Worm (Caenorhabditis elegans) whole organism, L4 larva: Measurements from ENCODE around the gene R02E12.12.

ENCODE experiments used
- F10B5.3 ChIP-seq: sonication (generic microtip); optimal IDR thresholded peaks from 2 replicates; lab custom pipeline; 2016; ENCODE audit warnings: mild to moderate bottlenecking, missing genetic modification characterization, missing compliant biosample characterization
- F37D6.2 ChIP-seq: sonication (generic microtip); optimal IDR thresholded peaks from 2 replicates; lab custom pipeline; 2016; ENCODE audit warnings: mild to moderate bottlenecking, missing genetic modification characterization, missing compliant biosample characterization
- R02D3.7 ChIP-seq: fragments of 150-350 bp; sonication (generic microtip); optimal IDR thresholded peaks from 3 replicates; lab custom pipeline; 2014; ENCODE audit warnings: missing biosample characterization, missing genetic modification characterization
- T26A8.4 ChIP-seq: fragments of 200-800 bp; sonication (Bioruptor generic); IDR thresholded peaks from 2 replicates; pipeline ENCODE4 v1.3.6; 2022; ENCODE audit warnings: missing genetic modification characterization, missing compliant biosample characterization
- Y5F2A.4 ChIP-seq: fragments of 200-800 bp; sonication (Bioruptor generic); optimal IDR thresholded peaks from 2 replicates; lab custom pipeline; 2018; ENCODE audit warnings: mild to moderate bottlenecking, missing genetic modification characterization, missing compliant biosample characterization
- ZK337.2 ChIP-seq: fragments of 200-800 bp; sonication (Bioruptor generic); IDR thresholded peaks from 2 replicates; pipeline ENCODE4 v1.3.6; 2022; ENCODE audit warnings: missing genetic modification reagents, missing genetic modification characterization, missing compliant biosample characterization
- ZK546.5 ChIP-seq, 2 experiments: sonication (generic microtip); optimal IDR thresholded peaks; 2 replicates each; lab custom pipeline; 2017; ENCODE audit warnings: missing biosample characterization in 2 of 2, missing genetic modification characterization in 2 of 2
- aha-1 ChIP-seq: fragments of 150-350 bp; peaks from one replicate; lab custom pipeline; 2014; ENCODE audit warnings: missing biosample characterization, missing genetic modification characterization
- ceh-20 ChIP-seq: fragments of 200-800 bp; sonication (Bioruptor generic); IDR thresholded peaks from 2 replicates; pipeline ENCODE4 v1.3.6; 2022; ENCODE audit warnings: missing genetic modification reagents, missing genetic modification characterization, missing compliant biosample characterization
- ceh-62 ChIP-seq: sonication (generic microtip); optimal IDR thresholded peaks from 2 replicates; lab custom pipeline; 2017; ENCODE audit warnings: missing biosample characterization, missing genetic modification characterization
- ctbp-1 ChIP-seq: fragments of 200-800 bp; sonication (Bioruptor generic); IDR thresholded peaks from 2 replicates; pipeline ENCODE4 v1.3.6; 2022; ENCODE audit warnings: missing genetic modification reagents, missing genetic modification characterization, missing compliant biosample characterization
- daf-19 ChIP-seq: fragments of 200-800 bp; sonication (Bioruptor generic); conservative IDR thresholded peaks from 2 replicates; pipeline ENCODE4 v1.3.6; 2022; ENCODE audit warnings: missing genetic modification characterization, missing compliant biosample characterization
- daf-8 ChIP-seq: fragments of 200-800 bp; sonication (Bioruptor generic); IDR thresholded peaks from 2 replicates; pipeline ENCODE4 v1.3.6; 2022; ENCODE audit warnings: missing genetic modification characterization, missing compliant biosample characterization
- dmd-8 ChIP-seq: fragments of 200-800 bp; sonication (Bioruptor generic); IDR thresholded peaks from 2 replicates; pipeline ENCODE4 v1.3.6; 2022; ENCODE audit warnings: missing genetic modification characterization, missing compliant biosample characterization
- dpl-1 ChIP-seq: fragments of 150-350 bp; optimal IDR thresholded peaks from 2 replicates; lab custom pipeline; 2014; ENCODE audit warnings: missing biosample characterization, missing genetic modification reagents, missing genetic modification characterization
- fkh-10 ChIP-seq: fragments of 150-350 bp; optimal IDR thresholded peaks from 2 replicates; lab custom pipeline; 2014; ENCODE audit warnings: missing biosample characterization, missing genetic modification reagents, missing genetic modification characterization
- gei-8 ChIP-seq: fragments of 200-800 bp; sonication (Bioruptor generic); optimal IDR thresholded peaks from 2 replicates; lab custom pipeline; 2018; ENCODE audit warnings: mild to moderate bottlenecking, missing genetic modification characterization, missing compliant biosample characterization
- hif-1 ChIP-seq, 2 experiments: sonication (generic microtip); optimal IDR thresholded peaks; 2 replicates each; lab custom pipeline; 2016 to 2017; ENCODE audit warnings: missing compliant biosample characterization in 2 of 2, missing genetic modification characterization in 2 of 2, missing genetic modification reagents in 2 of 2, missing genotype in 2 of 2, mild to moderate bottlenecking in 1 of 2
- hlh-30 ChIP-seq: sonication (generic microtip); optimal IDR thresholded peaks from 2 replicates; lab custom pipeline; 2017; ENCODE audit warnings: antibody characterized with exemption, mild to moderate bottlenecking, missing genetic modification characterization, missing compliant biosample characterization; ENCODE audit not compliant: insufficient read depth
- jun-1 ChIP-seq: fragments of 150-350 bp; optimal IDR thresholded peaks from 2 replicates; lab custom pipeline; 2014; ENCODE audit warnings: missing biosample characterization, missing genetic modification reagents, missing genetic modification characterization
- lim-7 ChIP-seq: fragments of 200-800 bp; sonication (Bioruptor generic); IDR thresholded peaks from 2 replicates; pipeline ENCODE4 v1.3.6; 2022; ENCODE audit warnings: missing genetic modification characterization, missing compliant biosample characterization
- lin-1 ChIP-seq: fragments of 200-800 bp; sonication (Bioruptor generic); IDR thresholded peaks from 2 replicates; pipeline ENCODE4 v1.3.6; 2022; ENCODE audit warnings: missing genetic modification reagents, missing genetic modification characterization, missing compliant biosample characterization
- lin-13 ChIP-seq: fragments of 150-350 bp; optimal IDR thresholded peaks from 2 replicates; lab custom pipeline; 2014; ENCODE audit warnings: missing biosample characterization, missing genetic modification reagents, missing genetic modification characterization
- lin-15B ChIP-seq: fragments of 150-350 bp; sonication (generic microtip); optimal IDR thresholded peaks from 3 replicates; lab custom pipeline; 2014; ENCODE audit warnings: missing biosample characterization, missing genetic modification characterization
- lin-29 ChIP-seq: fragments of 200-800 bp; sonication (Bioruptor generic); IDR thresholded peaks from 2 replicates; pipeline ENCODE4 v1.3.6; 2022; ENCODE audit warnings: missing genetic modification reagents, missing genetic modification characterization, missing compliant biosample characterization
- lin-38 ChIP-seq: fragments of 200-800 bp; sonication (Bioruptor generic); IDR thresholded peaks from 2 replicates; pipeline ENCODE4 v1.3.6; 2022; ENCODE audit warnings: missing genetic modification reagents, missing genetic modification characterization, missing compliant biosample characterization
- lir-3 ChIP-seq: sonication (generic microtip); optimal IDR thresholded peaks from 2 replicates; lab custom pipeline; 2016; ENCODE audit warnings: mild to moderate bottlenecking, missing genetic modification characterization, missing compliant biosample characterization
- madf-9 ChIP-seq: fragments of 200-800 bp; sonication (Bioruptor generic); conservative IDR thresholded peaks from 2 replicates; pipeline ENCODE4 v1.3.6; 2022; ENCODE audit warnings: missing genetic modification reagents, missing genetic modification characterization, missing compliant biosample characterization
- mdl-1 ChIP-seq, 2 experiments: fragments of 150-350 bp in 1 of 2; sonication (generic microtip) in 1 of 2; optimal IDR thresholded peaks; 2 replicates each; lab custom pipeline; 2014 to 2017; ENCODE audit warnings: missing biosample characterization in 2 of 2, missing genetic modification characterization in 2 of 2
- mdt-29 ChIP-seq: fragments of 200-800 bp; sonication (Bioruptor generic); IDR thresholded peaks from 2 replicates; pipeline ENCODE4 v1.3.6; 2022; ENCODE audit warnings: missing genetic modification reagents, missing genetic modification characterization, missing compliant biosample characterization
- mep-1 ChIP-seq: fragments of 150-350 bp; sonication (generic microtip); optimal IDR thresholded peaks from 3 replicates; lab custom pipeline; 2014; ENCODE audit warnings: missing biosample characterization, missing genetic modification characterization
- mes-2 ChIP-seq: sonication (generic microtip); optimal IDR thresholded peaks from 2 replicates; lab custom pipeline; 2016; ENCODE audit warnings: missing genotype, mild to moderate bottlenecking, missing genetic modification characterization, missing compliant biosample characterization; ENCODE audit not compliant: poor library complexity, severe bottlenecking
- nhr-111 ChIP-seq: fragments of 200-800 bp; sonication (Bioruptor generic); optimal IDR thresholded peaks from 2 replicates; lab custom pipeline; 2018; ENCODE audit warnings: mild to moderate bottlenecking, missing genetic modification characterization, missing compliant biosample characterization
- nhr-41 ChIP-seq: fragments of 200-800 bp; sonication (Bioruptor generic); IDR thresholded peaks from 2 replicates; pipeline ENCODE4 v1.3.6; 2022; ENCODE audit warnings: missing genetic modification reagents, missing genetic modification characterization, missing compliant biosample characterization
- nhr-48 ChIP-seq: sonication (generic microtip); optimal IDR thresholded peaks from 2 replicates; lab custom pipeline; 2016; ENCODE audit warnings: mild to moderate bottlenecking, missing genetic modification characterization, missing compliant biosample characterization
- pha-4 ChIP-seq, 2 experiments: fragments of 150-350 bp in 1 of 2; fragments of 200-800 bp in 1 of 2; sonication (Bioruptor generic) in 1 of 2; IDR thresholded peaks in 1 of 2; optimal IDR thresholded peaks in 1 of 2; 2 replicates each; pipeline versions ENCODE4 v1.3.6 to Lab custom; 2014 to 2022; ENCODE audit warnings: missing genetic modification characterization in 2 of 2, missing genetic modification reagents in 2 of 2, missing biosample characterization in 1 of 2, missing compliant biosample characterization in 1 of 2
- php-3 ChIP-seq: fragments of 200-800 bp; sonication (Bioruptor generic); IDR thresholded peaks from 2 replicates; pipeline ENCODE4 v1.3.6; 2022; ENCODE audit warnings: missing genetic modification reagents, missing genetic modification characterization, missing compliant biosample characterization
- skn-1 ChIP-seq: fragments of 150-350 bp; optimal IDR thresholded peaks from 2 replicates; lab custom pipeline; 2014; ENCODE audit warnings: missing biosample characterization, missing genetic modification characterization
- snpc-1.2 ChIP-seq: fragments of 200-800 bp; sonication (Bioruptor generic); IDR thresholded peaks from 2 replicates; pipeline ENCODE4 v1.3.6; 2022; ENCODE audit warnings: missing genetic modification reagents, missing genetic modification characterization, missing compliant biosample characterization
- tag-97 ChIP-seq: fragments of 200-800 bp; sonication (Bioruptor generic); IDR thresholded peaks from 2 replicates; pipeline ENCODE4 v1.3.6; 2022; ENCODE audit warnings: missing genetic modification characterization, missing compliant biosample characterization
- tra-1 ChIP-seq: fragments of 200-800 bp; sonication (Bioruptor generic); IDR thresholded peaks from 2 replicates; pipeline ENCODE4 v1.3.6; 2022; ENCODE audit warnings: missing genetic modification reagents, missing genetic modification characterization, missing compliant biosample characterization
- unc-39 ChIP-seq: sonication (generic microtip); optimal IDR thresholded peaks from 2 replicates; lab custom pipeline; 2017; ENCODE audit warnings: missing biosample characterization, missing genetic modification characterization
- vab-7 ChIP-seq: fragments of 200-800 bp; sonication (Bioruptor generic); IDR thresholded peaks from 2 replicates; pipeline ENCODE4 v1.3.6; 2022; ENCODE audit warnings: missing genetic modification reagents, missing genetic modification characterization, missing compliant biosample characterization
- ztf-11 ChIP-seq: fragments of 150-350 bp; optimal IDR thresholded peaks from 2 replicates; lab custom pipeline; 2014; ENCODE audit warnings: missing biosample characterization, missing genetic modification characterization
- ztf-7 ChIP-seq: fragments of 150-350 bp; optimal IDR thresholded peaks from 2 replicates; lab custom pipeline; 2014; ENCODE audit warnings: missing biosample characterization, missing genetic modification characterization

The R02E12.12 gene

DNA sequence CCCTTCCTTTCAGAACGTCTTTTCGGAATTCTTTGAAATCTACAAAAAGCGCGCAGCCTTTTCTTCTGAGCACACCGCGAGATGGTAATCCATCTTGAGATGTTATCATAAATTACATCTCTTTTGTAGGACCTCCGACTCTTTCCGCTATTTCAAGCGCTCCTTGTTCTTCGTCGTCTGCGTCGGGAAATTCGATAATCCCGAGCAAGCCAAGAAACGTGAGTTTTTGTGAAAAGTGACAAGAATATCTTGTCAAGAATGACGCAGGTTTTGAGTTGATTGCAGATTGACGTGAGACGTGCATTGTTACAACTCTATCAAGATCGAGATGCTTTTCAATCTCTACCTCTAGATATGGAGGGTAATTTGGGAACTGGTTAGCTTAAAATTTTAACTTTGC is 43.0 kb upstream of the R02E12.12 start:
- TF ChIP-seq skn-1 (tag; lab: Kevin White, UChicago) (no peak), fkh-10 (GFP tag; lab: Kevin White, UChicago) (peak; percentile 51), aha-1 (tag; lab: Kevin White, UChicago) (peak; percentile 22)
- TF ChIP-seq, all 104 proteins: peak for 2

DNA sequence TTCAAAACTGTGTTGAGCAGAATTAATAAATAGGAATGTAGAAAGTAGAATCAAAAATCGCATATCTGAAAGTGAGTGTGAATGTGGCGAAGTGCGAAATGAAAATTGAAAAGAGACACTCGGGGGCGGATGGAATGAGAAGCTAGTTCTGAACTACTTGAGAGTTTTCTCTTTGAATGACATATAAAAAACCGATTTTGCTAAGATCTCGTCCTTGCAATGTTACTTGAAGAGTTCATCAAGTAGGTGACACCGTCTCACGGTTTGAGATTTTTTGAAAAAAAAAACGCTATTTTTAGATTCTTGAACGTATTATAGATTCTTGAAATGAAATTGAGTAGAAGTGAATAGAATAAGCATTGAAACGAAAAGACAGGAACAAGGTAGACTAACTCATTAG is 37.0 kb upstream of the R02E12.12 start, which contains the start of gene C16B8.2:
TSS of gene C16B8.2 (minus strand) at position 101 of the 400 bp plus-strand sequence.
- TF ChIP-seq ZK546.5 (tag; optimal IDR thresholded peaks at IDR 0.05; lab: Kevin White, UChicago) (no peak), ztf-7 (tag; lab: Kevin White, UChicago) (no peak), lim-7 (GFP tag; lab: Robert Waterston, UW) (no peak), vab-7 (GFP tag; lab: Robert Waterston, UW) (no peak)

ce11 chrX:3968209-3968960 is 34.9 kb upstream of the R02E12.12 start, which contains the start of gene C16B8.3:
C16B8.3 (minus strand) TSS chrX:3968634.
- TF ChIP-seq dmd-8 (GFP tag; lab: Robert Waterston, UW) = no peak
- TF ChIP-seq mep-1 (tag; lab: Kevin White, UChicago) = peak; percentile 39
- TF ChIP-seq daf-19 (GFP tag; lab: Robert Waterston, UW) = no peak
- no peak for TF ChIP-seq T26A8.4 (GFP tag; lab: Robert Waterston, UW)
- no peak for TF ChIP-seq R02D3.7 (tag; lab: Kevin White, UChicago)
- no peak for TF ChIP-seq pha-4 (GFP tag; IDR thresholded peaks at IDR 0.05; lab: Robert Waterston, UW)
- TF ChIP-seq pha-4 (tag; optimal IDR thresholded peaks at IDR 0.05; lab: Kevin White, UChicago) = no peak
- TF ChIP-seq lin-38 (GFP tag; lab: Robert Waterston, UW) = no peak
- TF ChIP-seq nhr-48 (tag; lab: Kevin White, UChicago) = peak; percentile 37
- no peak for TF ChIP-seq Y5F2A.4
- TF ChIP-seq lin-15B (tag; lab: Kevin White, UChicago) = no peak
- TF ChIP-seq mdl-1 (tag; optimal IDR thresholded peaks at IDR 0.05; lab: Kevin White, UChicago) = peak in 1 of 2 experiments; percentile 66
- TF ChIP-seq lin-1 (GFP tag; lab: Robert Waterston, UW) = no peak
- no peak for TF ChIP-seq nhr-41 (GFP tag; lab: Robert Waterston, UW)
- TF ChIP-seq ceh-20 (GFP tag; lab: Robert Waterston, UW) = no peak
- TF ChIP-seq hif-1 (tag; optimal IDR thresholded peaks at IDR 0.05; lab: Kevin White, UChicago) = no peak
- peak; percentile 48 for TF ChIP-seq hlh-30 (tag; lab: Kevin White, UChicago)
- TF ChIP-seq php-3 = no peak
- no peak for TF ChIP-seq madf-9
- no peak for TF ChIP-seq ZK546.5 (tag; optimal IDR thresholded peaks at IDR 0.05; lab: Kevin White, UChicago)
- no peak for TF ChIP-seq daf-8 (GFP tag; lab: Robert Waterston, UW)
- no peak for TF ChIP-seq F10B5.3
- no peak for TF ChIP-seq unc-39 (tag; lab: Kevin White, UChicago)
- no peak for TF ChIP-seq ztf-11 (tag; lab: Kevin White, UChicago)
- TF ChIP-seq jun-1 (tag; lab: Kevin White, UChicago) = no peak
- TF ChIP-seq lin-29 = no peak
- TF ChIP-seq nhr-111 (GFP tag; lab: Kevin White, UChicago) = no peak
- no peak for TF ChIP-seq lim-7 (GFP tag; lab: Robert Waterston, UW)
- no peak for TF ChIP-seq lir-3 (tag; lab: Kevin White, UChicago)
- TF ChIP-seq F37D6.2 = no peak
- TF ChIP-seq fkh-10 (GFP tag; lab: Kevin White, UChicago) = no peak
- TF ChIP-seq ZK337.2 = no peak
- no peak for TF ChIP-seq dpl-1 (GFP tag; lab: Kevin White, UChicago)
- TF ChIP-seq snpc-1.2 (GFP tag; lab: Robert Waterston, UW) = no peak
- no peak for TF ChIP-seq lin-13 (GFP tag; lab: Kevin White, UChicago)
- TF ChIP-seq gei-8 (GFP tag; lab: Kevin White, UChicago) = no peak
- TF ChIP-seq ceh-62 (tag; lab: Kevin White, UChicago) = no peak
- TF ChIP-seq ctbp-1 (GFP tag; lab: Robert Waterston, UW) = no peak
- TF ChIP-seq mdt-29 (GFP tag; lab: Robert Waterston, UW) = 0 out of 2 replicates have a peak, but pooled peaks have one; percentile 6
- no peak for TF ChIP-seq tra-1
- no peak for TF ChIP-seq mes-2 (tag; lab: Kevin White, UChicago)
- no peak for TF ChIP-seq tag-97 (GFP tag; lab: Robert Waterston, UW)
